Fruit fly (Drosophila melanogaster): ENCODE measurements around the gene Elo68beta.

The Elo68beta gene

DNA sequence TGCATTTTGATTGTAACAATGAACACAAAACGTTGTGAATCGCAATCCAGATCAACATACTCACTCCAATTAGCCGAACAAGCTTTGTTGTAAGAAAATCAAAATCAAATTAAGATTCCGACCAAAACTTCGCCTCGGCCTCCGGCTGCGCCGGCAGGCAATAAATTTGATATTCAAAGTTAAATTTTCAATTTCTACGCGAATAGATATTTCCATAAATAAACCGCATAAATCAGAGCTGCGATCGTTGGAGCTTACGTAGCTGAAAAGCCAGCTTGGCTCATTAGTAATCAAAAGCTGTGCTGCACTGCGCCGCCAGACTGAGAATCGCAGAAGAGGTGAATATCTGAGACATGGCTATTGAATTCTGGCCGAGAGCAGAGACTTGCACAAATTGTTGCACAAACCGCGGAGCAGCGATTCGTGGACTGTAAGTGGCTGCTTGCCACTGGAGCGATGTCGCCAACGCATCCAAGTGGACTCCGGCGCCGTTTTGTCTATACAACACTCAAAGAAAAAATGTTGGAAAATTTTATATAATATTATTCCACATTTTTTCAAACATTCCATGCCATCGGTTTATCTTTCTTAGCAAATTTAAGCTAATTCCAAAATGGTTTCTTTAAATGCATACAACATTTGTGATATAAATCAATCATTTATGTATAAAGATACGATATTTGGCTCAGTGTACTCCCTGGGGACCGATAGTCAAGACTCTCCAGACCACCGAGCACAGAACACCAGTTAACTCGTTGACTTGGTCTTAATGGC, 47.2 kb upstream of the Elo68beta start (continued):
- TF ChIP-seq D19A (tag; optimal IDR thresholded peaks at IDR 0.05) (peak; percentile 58), CG6654 (GFP tag; optimal IDR thresholded peaks at IDR 0.05) (no peak), chif (GFP tag; optimal IDR thresholded peaks at IDR 0.05) (peak in 1 of 2 experiments; percentile 2), CG11723 (GFP tag; optimal IDR thresholded peaks at IDR 0.05) (no peak), hkb (optimal IDR thresholded peaks at IDR 0.05) (no peak), hkb (GFP tag; IDR thresholded peaks at IDR 0.05) (peak; percentile 57), Sox102F (GFP tag; optimal IDR thresholded peaks at IDR 0.05) (peak; percentile 67), CG8359 (GFP tag; optimal IDR thresholded peaks at IDR 0.05; ENCODE audit: borderline replicate concordance) (peak; percentile 15), gem (tag; optimal IDR thresholded peaks at IDR 0.05) (peak; percentile 71), CG30403 (GFP tag; optimal IDR thresholded peaks at IDR 0.05) (peak; percentile 50), luna (GFP tag; optimal IDR thresholded peaks at IDR 0.05) (no peak), CG4820 (GFP tag; optimal IDR thresholded peaks at IDR 0.05) (peak; percentile 41), Gsc (GFP tag; IDR thresholded peaks at IDR 0.05) (no peak), p53 (GFP tag; optimal IDR thresholded peaks at IDR 0.05) (no peak), Awh (GFP tag; IDR thresholded peaks at IDR 0.05) (peak; percentile 60), cato (GFP tag; optimal IDR thresholded peaks at IDR 0.05; ENCODE audit: borderline replicate concordance) (no peak), NFAT (GFP tag; IDR thresholded peaks at IDR 0.05) (no peak), CG7839 (tag; optimal IDR thresholded peaks at IDR 0.05) (peak; percentile 45), lab (GFP tag; optimal IDR thresholded peaks at IDR 0.05) (peak; percentile 55), CG8765 (GFP tag; IDR thresholded peaks at IDR 0.05) (no peak), vnd (GFP tag; IDR thresholded peaks at IDR 0.05; ENCODE audit: partially characterized antibody) (no peak), CG12769 (tag; optimal IDR thresholded peaks at IDR 0.05) (peak; percentile 48), sc (optimal IDR thresholded peaks at IDR 0.05) (no peak), sc (GFP tag; optimal IDR thresholded peaks at IDR 0.05) (peak; percentile 41), HLH54F (GFP tag; optimal IDR thresholded peaks at IDR 0.05) (no peak), odd (GFP tag; optimal IDR thresholded peaks at IDR 0.05) (peak; percentile 15), TFAM (GFP tag; optimal IDR thresholded peaks at IDR 0.05) (no peak), CG13424 (tag; optimal IDR thresholded peaks at IDR 0.05) (peak; percentile 46), CG1603 (tag; optimal IDR thresholded peaks at IDR 0.05) (peak; percentile 39), MESR4 (GFP tag; optimal IDR thresholded peaks at IDR 0.05) (no peak), croc (GFP tag; conservative IDR thresholded peaks at IDR 0.05) (0 out of 3 replicates have a peak, but pooled peaks have one; percentile 13), trem (tag; optimal IDR thresholded peaks at IDR 0.05) (peak; percentile 35), Ssrp (tag; optimal IDR thresholded peaks at IDR 0.05) (peak; percentile 58), CG14667 (GFP tag; IDR thresholded peaks at IDR 0.05) (peak; percentile 22; the same call in 1 of the 2 replicates), vvl (GFP tag; IDR thresholded peaks at IDR 0.05) (peak; percentile 87), CG17802 (tag; optimal IDR thresholded peaks at IDR 0.05) (peak; percentile 17), pros (GFP tag; optimal IDR thresholded peaks at IDR 0.05) (peak; percentile 26), gce (GFP tag; IDR thresholded peaks at IDR 0.05) (0 out of 3 replicates have a peak, but pooled peaks have one; percentile 30), knrl (GFP tag; IDR thresholded peaks at IDR 0.05; ENCODE audit: partially characterized antibody) (no peak), tgo (GFP tag; IDR thresholded peaks at IDR 0.05) (peak; percentile 57; the same call in 2 of the 3 replicates), Tbp (GFP tag; optimal IDR thresholded peaks at IDR 0.05) (no peak), CG18476 (GFP tag; optimal IDR thresholded peaks at IDR 0.05) (no peak), CG3163 (GFP tag; optimal IDR thresholded peaks at IDR 0.05) (no peak), CG2202 (tag; optimal IDR thresholded peaks at IDR 0.05) (peak; percentile 9), Dip3 (GFP tag; optimal IDR thresholded peaks at IDR 0.05) (no peak), sd (tag; optimal IDR thresholded peaks at IDR 0.05) (peak; percentile 47), CG18764 (GFP tag; optimal IDR thresholded peaks at IDR 0.05) (peak; percentile 30), pnt (GFP tag; optimal IDR thresholded peaks at IDR 0.05) (no peak), CG11504 (tag; optimal IDR thresholded peaks at IDR 0.05) (peak; percentile 74)
